Worm (Caenorhabditis elegans) whole organism, mixed stage, embryonic: Measurements from ENCODE around the gene nspc-4.

Source experiments
- M03D4.4 ChIP-seq: sonication (generic microtip); optimal IDR thresholded peaks from 2 replicates; lab custom pipeline; 2017; ENCODE audit warnings: mild to moderate bottlenecking, missing genetic modification characterization, missing compliant biosample characterization
- bed-3 ChIP-seq: fragments of 200-800 bp; sonication (Bioruptor generic); optimal IDR thresholded peaks from 3 replicates; lab custom pipeline; 2018; ENCODE audit warnings: mild to moderate bottlenecking, missing genetic modification characterization, moderate library complexity, missing compliant biosample characterization
- blmp-1 ChIP-seq: fragments of 150-350 bp; optimal IDR thresholded peaks from 2 replicates; lab custom pipeline; 2014; ENCODE audit warnings: missing biosample characterization, missing genetic modification characterization
- ceh-39 ChIP-seq: fragments of 150-350 bp; optimal IDR thresholded peaks from 2 replicates; lab custom pipeline; 2014; ENCODE audit warnings: missing biosample characterization, missing genetic modification characterization
- ceh-43 ChIP-seq: fragments of 200-800 bp; sonication (Bioruptor generic); optimal IDR thresholded peaks from 2 replicates; lab custom pipeline; 2018; ENCODE audit warnings: mild to moderate bottlenecking, missing genetic modification characterization, moderate library complexity, missing compliant biosample characterization
- ceh-83 ChIP-seq: fragments of 200-800 bp; sonication (Bioruptor generic); optimal IDR thresholded peaks from 2 replicates; lab custom pipeline; 2018; ENCODE audit warnings: mild to moderate bottlenecking, missing genetic modification characterization, missing compliant biosample characterization
- ces-1 ChIP-seq: fragments of 150-350 bp; optimal IDR thresholded peaks from 2 replicates; lab custom pipeline; 2014; ENCODE audit warnings: missing biosample characterization, missing genetic modification reagents, missing genetic modification characterization
- cnd-1 ChIP-seq: fragments of 200-800 bp; sonication (Bioruptor generic); optimal IDR thresholded peaks from 2 replicates; lab custom pipeline; 2018; ENCODE audit warnings: mild to moderate bottlenecking, missing genetic modification characterization, missing compliant biosample characterization
- drap-1 ChIP-seq: fragments of 200-800 bp; sonication (Bioruptor generic); optimal IDR thresholded peaks from 3 replicates; lab custom pipeline; 2018; ENCODE audit warnings: mild to moderate bottlenecking, missing genetic modification characterization, missing compliant biosample characterization
- elt-1 ChIP-seq: sonication (generic microtip); optimal IDR thresholded peaks from 2 replicates; lab custom pipeline; 2017; ENCODE audit warnings: missing genetic modification characterization, mild to moderate bottlenecking, missing compliant biosample characterization, antibody characterized with exemption, moderate library complexity, borderline replicate concordance; ENCODE audit not compliant: insufficient read depth
- elt-3 ChIP-seq: fragments of 150-350 bp; optimal IDR thresholded peaks from 2 replicates; lab custom pipeline; 2014; ENCODE audit warnings: missing biosample characterization, missing genetic modification characterization
- flh-1 ChIP-seq: fragments of 200-800 bp; sonication (Bioruptor generic); optimal IDR thresholded peaks from 2 replicates; lab custom pipeline; 2018; ENCODE audit warnings: mild to moderate bottlenecking, missing genetic modification characterization, moderate library complexity, missing compliant biosample characterization
- ham-2 ChIP-seq: fragments of 200-800 bp; sonication (Bioruptor generic); optimal IDR thresholded peaks from 2 replicates; lab custom pipeline; 2018; ENCODE audit warnings: mild to moderate bottlenecking, missing genetic modification characterization, missing compliant biosample characterization
- hlh-1 ChIP-seq: fragments of 150-350 bp; optimal IDR thresholded peaks from 2 replicates; lab custom pipeline; 2014; ENCODE audit warnings: missing biosample characterization, missing genetic modification reagents, missing genetic modification characterization
- lin-13 ChIP-seq: fragments of 150-350 bp; optimal IDR thresholded peaks from 2 replicates; lab custom pipeline; 2014; ENCODE audit warnings: missing biosample characterization, missing genetic modification characterization
- lin-32 ChIP-seq: fragments of 200-800 bp; sonication (Bioruptor generic); optimal IDR thresholded peaks from 2 replicates; lab custom pipeline; 2018; ENCODE audit warnings: mild to moderate bottlenecking, missing genetic modification characterization, missing compliant biosample characterization
- lsy-2 ChIP-seq: fragments of 150-350 bp; optimal IDR thresholded peaks from 2 replicates; lab custom pipeline; 2014; ENCODE audit warnings: missing biosample characterization, missing genetic modification characterization
- mab-5 ChIP-seq: fragments of 150-350 bp; optimal IDR thresholded peaks from 2 replicates; lab custom pipeline; 2014; ENCODE audit warnings: missing biosample characterization, missing genetic modification characterization
- mep-1 ChIP-seq: fragments of 150-350 bp; optimal IDR thresholded peaks from 2 replicates; lab custom pipeline; 2017; ENCODE audit warnings: missing biosample characterization, missing genetic modification reagents, missing genetic modification characterization, inconsistent platforms
- mls-2 ChIP-seq: sonication (generic microtip); optimal IDR thresholded peaks from 2 replicates; lab custom pipeline; 2016; ENCODE audit warnings: mild to moderate bottlenecking, missing genetic modification characterization, moderate library complexity, missing compliant biosample characterization
- nhr-12 ChIP-seq: fragments of 150-350 bp; optimal IDR thresholded peaks from 2 replicates; lab custom pipeline; 2014; ENCODE audit warnings: missing biosample characterization, missing genetic modification characterization
- nhr-2 ChIP-seq: fragments of 150-350 bp; optimal IDR thresholded peaks from 2 replicates; lab custom pipeline; 2014; ENCODE audit warnings: missing biosample characterization, missing genetic modification characterization
- nhr-237 ChIP-seq: fragments of 150-350 bp; optimal IDR thresholded peaks from 2 replicates; lab custom pipeline; 2014; ENCODE audit warnings: missing biosample characterization, missing genetic modification characterization
- nhr-28 ChIP-seq: fragments of 150-350 bp; optimal IDR thresholded peaks from 2 replicates; lab custom pipeline; 2014; ENCODE audit warnings: missing biosample characterization, missing genetic modification characterization
- nhr-76 ChIP-seq: sonication (generic microtip); optimal IDR thresholded peaks from 2 replicates; lab custom pipeline; 2017; ENCODE audit warnings: missing biosample characterization, missing genetic modification characterization
- sem-2 ChIP-seq: fragments of 200-800 bp; sonication (Bioruptor generic); optimal IDR thresholded peaks from 2 replicates; lab custom pipeline; 2018; ENCODE audit warnings: mild to moderate bottlenecking, missing genetic modification characterization, missing compliant biosample characterization
- snpc-4 ChIP-seq: fragments of 150-350 bp; optimal IDR thresholded peaks from 2 replicates; lab custom pipeline; 2014; ENCODE audit warnings: missing biosample characterization, missing genetic modification characterization
- sptf-1 ChIP-seq: sonication (generic microtip); optimal IDR thresholded peaks from 2 replicates; lab custom pipeline; 2017; ENCODE audit warnings: mild to moderate bottlenecking, missing genetic modification characterization, moderate library complexity, missing compliant biosample characterization
- tbx-8 ChIP-seq: fragments of 200-800 bp; sonication (Bioruptor generic); optimal IDR thresholded peaks from 2 replicates; lab custom pipeline; 2018; ENCODE audit warnings: mild to moderate bottlenecking, missing genetic modification characterization, moderate library complexity, missing compliant biosample characterization
- unc-120 ChIP-seq: sonication (generic microtip); optimal IDR thresholded peaks from 2 replicates; lab custom pipeline; 2017; ENCODE audit warnings: missing genetic modification characterization, missing compliant biosample characterization; ENCODE audit not compliant: poor library complexity, severe bottlenecking
- unc-62 ChIP-seq: fragments of 150-350 bp; optimal IDR thresholded peaks from 2 replicates; lab custom pipeline; 2014; ENCODE audit warnings: missing biosample characterization, missing genetic modification reagents, missing genetic modification characterization
- ztf-11 ChIP-seq: fragments of 150-350 bp; optimal IDR thresholded peaks from 2 replicates; lab custom pipeline; 2014; ENCODE audit warnings: missing biosample characterization, missing genetic modification characterization

nspc-4 gene

ce11 chrX:8580217-8580616, 42.1 kb upstream of the nspc-4 start, which contains the start of gene F18E9.4:
Gene F18E9.4 (plus strand): TSS chrX:8580517.
- no peak for TF ChIP-seq unc-62
- TF ChIP-seq lin-13 (tag; lab: Kevin White, UChicago), result no peak
- TF ChIP-seq ztf-11, result no peak
- no peak for TF ChIP-seq nhr-2 (tag; lab: Kevin White, UChicago)
- TF ChIP-seq ceh-43 (GFP tag; lab: Kevin White, UChicago), result no peak
- TF ChIP-seq snpc-4 (tag; lab: Kevin White, UChicago), result no peak
- no peak for TF ChIP-seq sem-2
- TF ChIP-seq blmp-1 (tag; lab: Kevin White, UChicago), result no peak
- TF ChIP-seq elt-1 (tag; lab: Kevin White, UChicago), result no peak
- no peak for TF ChIP-seq hlh-1 (tag; lab: Kevin White, UChicago)
- no peak for TF ChIP-seq elt-3 (tag; lab: Kevin White, UChicago)
- no peak for TF ChIP-seq nhr-237 (tag; lab: Kevin White, UChicago)
- TF ChIP-seq cnd-1, result no peak

- no peak for TF ChIP-seq sem-2
- no peak for TF ChIP-seq ces-1
- TF ChIP-seq blmp-1 (tag; lab: Kevin White, UChicago), result no peak
- TF ChIP-seq nhr-12, result no peak
- TF ChIP-seq ceh-43 (GFP tag; lab: Kevin White, UChicago), result no peak
- TF ChIP-seq ztf-11, result no peak
- TF ChIP-seq nhr-2 (tag; lab: Kevin White, UChicago), result no peak
- TF ChIP-seq snpc-4 (tag; lab: Kevin White, UChicago), result no peak
- no peak for TF ChIP-seq lin-32 (GFP tag; lab: Kevin White, UChicago)
- TF ChIP-seq ceh-39 (tag; lab: Kevin White, UChicago), result no peak
- no peak for TF ChIP-seq elt-3 (tag; lab: Kevin White, UChicago)
- TF ChIP-seq elt-1 (tag; lab: Kevin White, UChicago), result no peak
- TF ChIP-seq mls-2, result no peak
- TF ChIP-seq, all 35 proteins: peak for 0
Measured at ce11 chrX:8570997-8571517, 32.9 kb upstream of the nspc-4 start, which contains the start of gene jmjd-3.1. Gene jmjd-3.1 (plus strand): TSS chrX:8571047.

ce11 chrX:8569159-8569558, 31.0 kb upstream of the nspc-4 start:
- TF ChIP-seq ceh-43 (GFP tag; lab: Kevin White, UChicago) (no peak), tbx-8 (no peak), sptf-1 (tag; lab: Kevin White, UChicago) (peak; percentile 21), flh-1 (GFP tag; lab: Kevin White, UChicago) (no peak), elt-1 (tag; lab: Kevin White, UChicago) (no peak), bed-3 (GFP tag; lab: Kevin White, UChicago) (no peak), mls-2 (peak; percentile 80), unc-120 (tag; lab: Kevin White, UChicago) (peak; percentile 11)

- no peak for TF ChIP-seq sptf-1 (tag; lab: Kevin White, UChicago)
- TF ChIP-seq unc-62, result peak; percentile 95
- peak; percentile 55 for TF ChIP-seq hlh-1 (tag; lab: Kevin White, UChicago)
- TF ChIP-seq lin-13 (tag; lab: Kevin White, UChicago), result no peak
- TF ChIP-seq ham-2, result peak; percentile 53
- peak; percentile 7 for TF ChIP-seq drap-1 (GFP tag; lab: Kevin White, UChicago)
- no peak for TF ChIP-seq ceh-83 (GFP tag; lab: Kevin White, UChicago)
- TF ChIP-seq, all 35 proteins: peak for 4
Measured at ce11 chrX:8568423-8568903, 30.3 kb upstream of the nspc-4 start.

- TF ChIP-seq mab-5 (no peak), ceh-39 (tag; lab: Kevin White, UChicago) (no peak), lin-13 (tag; lab: Kevin White, UChicago) (no peak), drap-1 (GFP tag; lab: Kevin White, UChicago) (no peak), lin-32 (GFP tag; lab: Kevin White, UChicago) (no peak), bed-3 (GFP tag; lab: Kevin White, UChicago) (no peak), blmp-1 (tag; lab: Kevin White, UChicago) (no peak)
Measured at ce11 chrX:8567823-8568314, 29.7 kb upstream of the nspc-4 start.

ce11 chrX:8567166-8567565, 29.0 kb upstream of the nspc-4 start:
- TF ChIP-seq lin-13 (tag; lab: Kevin White, UChicago) (no peak), ham-2 (no peak), nhr-76 (no peak), mls-2 (no peak), ztf-11 (no peak), bed-3 (GFP tag; lab: Kevin White, UChicago) (no peak), ces-1 (no peak), flh-1 (GFP tag; lab: Kevin White, UChicago) (no peak), lsy-2 (no peak), mep-1 (tag; lab: Kevin White, UChicago) (no peak), unc-62 (no peak), sptf-1 (tag; lab: Kevin White, UChicago) (no peak), M03D4.4 (tag; lab: Kevin White, UChicago) (no peak), cnd-1 (no peak), lin-32 (GFP tag; lab: Kevin White, UChicago) (no peak), nhr-28 (tag; lab: Kevin White, UChicago) (no peak), tbx-8 (no peak)
